Fruit fly (Drosophila melanogaster): Measurements from ENCODE around the gene cDIP.

Gene cDIP

DNA sequence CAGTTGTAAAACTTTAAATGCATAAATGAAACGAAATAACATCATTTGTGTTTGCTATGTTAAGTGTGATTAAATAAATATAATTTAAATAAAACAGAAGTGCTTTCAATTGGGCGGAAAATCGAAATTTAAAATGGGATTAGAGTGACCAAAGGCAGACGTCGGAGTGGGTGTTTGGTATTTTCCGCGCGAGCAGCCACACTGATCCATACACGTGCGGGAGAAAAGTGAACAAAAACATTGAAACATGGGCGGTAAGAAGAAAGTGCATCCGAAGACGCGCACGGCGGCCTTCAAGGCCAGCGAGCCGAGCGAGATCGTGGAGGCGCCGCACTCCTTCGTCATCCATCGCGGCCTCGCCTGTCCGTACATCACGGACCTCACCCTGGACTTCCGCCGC, 44.8 kb downstream of the cDIP start, which contains the start of gene ppan (continued):
- TF ChIP-seq Fer2 (tag; optimal IDR thresholded peaks at IDR 0.05): no peak
- peak; percentile 33 for TF ChIP-seq trem (tag; optimal IDR thresholded peaks at IDR 0.05)
- no peak for TF ChIP-seq CG12071 (GFP tag; optimal IDR thresholded peaks at IDR 0.05)

dm6 chr3R:21112742-21113465, 48.0 kb downstream of the cDIP start:
- TF ChIP-seq Usf (GFP tag; optimal IDR thresholded peaks at IDR 0.05) (peak; percentile 44), row (GFP tag; IDR thresholded peaks at IDR 0.05) (peak; percentile 88), amos (GFP tag; IDR thresholded peaks at IDR 0.05; ENCODE audit: partially characterized antibody) (no peak), p53 (GFP tag; optimal IDR thresholded peaks at IDR 0.05) (peak; percentile 46), Lpt (GFP tag; optimal IDR thresholded peaks at IDR 0.05) (no peak), cg (GFP tag; optimal IDR thresholded peaks at IDR 0.05) (no peak), CG15479 (GFP tag; optimal IDR thresholded peaks at IDR 0.05) (no peak), slp2 (GFP tag; optimal IDR thresholded peaks at IDR 0.05) (peak; percentile 86), CG10321 (GFP tag; IDR thresholded peaks at IDR 0.05) (peak; percentile 52), dati (GFP tag; IDR thresholded peaks at IDR 0.05) (peak; percentile 77), CG33557 (GFP tag; optimal IDR thresholded peaks at IDR 0.05) (peak; percentile 40), CG6175 (GFP tag; IDR thresholded peaks at IDR 0.05) (peak; percentile 46; the same call in 1 of the 3 replicates), CG16813 (GFP tag; IDR thresholded peaks at IDR 0.05; ENCODE audit: partially characterized antibody) (no peak), odd (GFP tag; optimal IDR thresholded peaks at IDR 0.05) (peak; percentile 80), CG31388 (GFP tag; optimal IDR thresholded peaks at IDR 0.05) (peak; percentile 22), CG2120 (GFP tag; optimal IDR thresholded peaks at IDR 0.05) (peak; percentile 93), CG6254 (GFP tag; optimal IDR thresholded peaks at IDR 0.05) (peak; percentile 66), gro (GFP tag; optimal IDR thresholded peaks at IDR 0.05) (peak; percentile 94), wor (GFP tag; IDR thresholded peaks at IDR 0.05) (peak; percentile 77), Oli (tag; optimal IDR thresholded peaks at IDR 0.05) (peak; percentile 90), ken (GFP tag; IDR thresholded peaks at IDR 0.05) (peak; percentile 82), otp (GFP tag; IDR thresholded peaks at IDR 0.05) (peak; percentile 87), CTCF (GFP tag; optimal IDR thresholded peaks at IDR 0.05) (peak; percentile 28), lov (optimal IDR thresholded peaks at IDR 0.05) (no peak), lov (GFP tag; IDR thresholded peaks at IDR 0.05) (peak; percentile 55; the same call in 1 of the 3 replicates), Ets65A (GFP tag) (peak; percentile 98), CG15073 (GFP tag; optimal IDR thresholded peaks at IDR 0.05) (no peak), CG7987 (GFP tag; optimal IDR thresholded peaks at IDR 0.05) (peak; percentile 93), CG7556 (GFP tag; optimal IDR thresholded peaks at IDR 0.05) (peak; percentile 85), rib (GFP tag; IDR thresholded peaks at IDR 0.05) (peak; percentile 49; the same call in 1 of the 2 replicates), salm (tag; optimal IDR thresholded peaks at IDR 0.05) (peak; percentile 78), CG11398 (GFP tag; optimal IDR thresholded peaks at IDR 0.05) (peak; percentile 86), Dfd (GFP tag; optimal IDR thresholded peaks at IDR 0.05) (no peak), CG14667 (GFP tag; IDR thresholded peaks at IDR 0.05) (peak; percentile 73), nom (GFP tag; optimal IDR thresholded peaks at IDR 0.05) (no peak), CG2202 (tag; optimal IDR thresholded peaks at IDR 0.05) (peak; percentile 70), z (GFP tag; IDR thresholded peaks at IDR 0.05) (no peak), CG18476 (GFP tag; optimal IDR thresholded peaks at IDR 0.05) (peak; percentile 80), CG8478 (optimal IDR thresholded peaks at IDR 0.05) (no peak), Sry-δ (GFP tag; optimal IDR thresholded peaks at IDR 0.05) (peak; percentile 59), CG32767 (GFP tag; IDR thresholded peaks at IDR 0.05) (peak; percentile 71; the same call in 1 of the 2 replicates), h (optimal IDR thresholded peaks at IDR 0.05) (no peak), schlank (tag; optimal IDR thresholded peaks at IDR 0.05) (peak; percentile 72), PHDP (tag; optimal IDR thresholded peaks at IDR 0.05) (peak; percentile 93), Lim3 (GFP tag; IDR thresholded peaks at IDR 0.05) (0 out of 2 replicates have a peak, but pooled peaks have one; percentile 19), twi (tag; optimal IDR thresholded peaks at IDR 0.05) (peak; percentile 45), fd96Cb (tag; optimal IDR thresholded peaks at IDR 0.05) (peak; percentile 55)

Data from whole organism, embryonic.